Worm (Caenorhabditis elegans) whole organism, early embryonic: Measurements from ENCODE around the gene mul-1.

Source experiments
- B0310.2 ChIP-seq: sonication (generic microtip); optimal IDR thresholded peaks from 2 replicates; lab custom pipeline; 2016; ENCODE audit warnings: mild to moderate bottlenecking, missing genetic modification characterization, missing compliant biosample characterization
- F13C5.2 ChIP-seq: sonication (generic microtip); optimal IDR thresholded peaks from 2 replicates; lab custom pipeline; 2017; ENCODE audit warnings: mild to moderate bottlenecking, missing genetic modification characterization, inconsistent platforms, missing compliant biosample characterization
- aly-1 ChIP-seq: sonication (generic microtip); optimal IDR thresholded peaks from 2 replicates; lab custom pipeline; 2016; ENCODE audit warnings: missing genetic modification characterization, missing compliant biosample characterization
- ama-1 ChIP-seq: fragments of 150-350 bp; optimal IDR thresholded peaks from 2 replicates; lab custom pipeline; 2014
- ceh-13 ChIP-seq: fragments of 200-800 bp; sonication (Bioruptor generic); optimal IDR thresholded peaks from 2 replicates; lab custom pipeline; 2018; ENCODE audit warnings: mild to moderate bottlenecking, missing genetic modification characterization, missing compliant biosample characterization
- ceh-36 ChIP-seq: sonication (generic microtip); optimal IDR thresholded peaks from 2 replicates; lab custom pipeline; 2016; ENCODE audit warnings: missing genetic modification characterization, inconsistent platforms, missing compliant biosample characterization
- ets-7 ChIP-seq: sonication (generic microtip); optimal IDR thresholded peaks from 2 replicates; lab custom pipeline; 2016; ENCODE audit warnings: missing genotype, missing genetic modification characterization, missing compliant biosample characterization
- flt-1 ChIP-seq: fragments of 200-800 bp; sonication (Bioruptor generic); IDR thresholded peaks from 2 replicates; pipeline ENCODE4 v1.3.6; 2022; ENCODE audit warnings: missing genetic modification characterization, missing compliant biosample characterization
- hmbx-1 ChIP-seq: sonication (generic microtip); optimal IDR thresholded peaks from 2 replicates; lab custom pipeline; 2016; ENCODE audit warnings: mild to moderate bottlenecking, missing genetic modification characterization, missing compliant biosample characterization
- hmg-4 ChIP-seq: fragments of 200-800 bp; sonication (Bioruptor generic); optimal IDR thresholded peaks from 2 replicates; lab custom pipeline; 2018; ENCODE audit warnings: mild to moderate bottlenecking, missing genetic modification characterization, missing compliant biosample characterization
- hnd-1 ChIP-seq: sonication (generic microtip); optimal IDR thresholded peaks from 2 replicates; lab custom pipeline; 2016; ENCODE audit warnings: missing genetic modification characterization, missing compliant biosample characterization
- pes-1 ChIP-seq: fragments of 200-800 bp; sonication (Bioruptor generic); IDR thresholded peaks from 2 replicates; pipeline ENCODE4 v1.3.6; 2022; ENCODE audit warnings: missing genetic modification reagents, missing genetic modification characterization, missing compliant biosample characterization
- scrt-1 ChIP-seq: fragments of 200-800 bp; sonication (Bioruptor generic); IDR thresholded peaks from 2 replicates; pipeline ENCODE4 v1.3.6; 2022; ENCODE audit warnings: missing genetic modification characterization, missing compliant biosample characterization
- sea-1 ChIP-seq: fragments of 200-800 bp; sonication (Bioruptor generic); conservative IDR thresholded peaks from 2 replicates; pipeline ENCODE4 v1.3.6; 2022; ENCODE audit warnings: missing genetic modification characterization, missing compliant biosample characterization
- tbx-11 ChIP-seq: fragments of 200-800 bp; sonication (Bioruptor generic); IDR thresholded peaks from 2 replicates; pipeline ENCODE4 v1.3.6; 2022; ENCODE audit warnings: missing genetic modification characterization, missing compliant biosample characterization
- tbx-37 ChIP-seq: fragments of 200-800 bp; sonication (Bioruptor generic); conservative IDR thresholded peaks from 2 replicates; pipeline ENCODE4 v1.3.6; 2022; ENCODE audit warnings: missing genetic modification reagents, missing genetic modification characterization, missing compliant biosample characterization
- tra-4 ChIP-seq: sonication (generic microtip); optimal IDR thresholded peaks from 2 replicates; lab custom pipeline; 2017; ENCODE audit warnings: missing genetic modification characterization, missing compliant biosample characterization

The mul-1 gene

DNA sequence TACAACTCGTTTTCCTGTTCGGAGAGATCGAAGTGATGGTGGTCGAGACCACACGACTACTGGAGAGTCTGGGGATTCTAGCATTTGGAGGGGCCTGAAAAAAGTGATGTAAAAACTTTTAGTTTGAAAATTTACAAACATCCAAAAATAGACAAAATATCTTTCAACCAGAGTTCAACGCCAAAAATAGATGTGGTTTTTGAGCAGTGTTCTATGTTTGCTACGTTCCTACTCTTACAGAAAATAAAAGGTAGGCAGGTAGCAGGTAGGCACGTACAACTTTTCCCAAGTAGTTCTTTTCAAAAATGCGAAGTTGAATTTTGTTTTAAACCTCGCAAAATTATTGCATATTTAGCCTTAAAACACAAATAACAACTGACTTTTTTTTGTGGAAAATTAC, 10.6 kb downstream of the mul-1 start, which contains the start of gene F49F1.14:
Gene F49F1.14, minus strand, starts transcription at position 101 of the 400 bp plus-strand sequence.
- no peak for TF ChIP-seq flt-1
- no peak for TF ChIP-seq ets-7 (tag; lab: Kevin White, UChicago)
- no peak for TF ChIP-seq pes-1
- TF ChIP-seq aly-1, result no peak
- TF ChIP-seq hmbx-1 (tag; lab: Kevin White, UChicago), result no peak
- no peak for TF ChIP-seq scrt-1
- no peak for TF ChIP-seq sea-1 (GFP tag; lab: Robert Waterston, UW)
- no peak for TF ChIP-seq tbx-11 (GFP tag; lab: Robert Waterston, UW)
- no peak for TF ChIP-seq F13C5.2 (tag; lab: Kevin White, UChicago)
- TF ChIP-seq hnd-1 (tag; lab: Kevin White, UChicago), result no peak
- no peak for TF ChIP-seq tbx-37
- TF ChIP-seq hmg-4, result no peak
- TF ChIP-seq B0310.2 (tag; lab: Kevin White, UChicago), result no peak
- TF ChIP-seq ama-1 (lab: Kevin White, UChicago), result no peak
- no peak for TF ChIP-seq tra-4 (tag; lab: Kevin White, UChicago)
- no peak for TF ChIP-seq ceh-36 (tag; lab: Kevin White, UChicago)
- TF ChIP-seq ceh-13 (GFP tag; lab: Kevin White, UChicago), result no peak

DNA sequence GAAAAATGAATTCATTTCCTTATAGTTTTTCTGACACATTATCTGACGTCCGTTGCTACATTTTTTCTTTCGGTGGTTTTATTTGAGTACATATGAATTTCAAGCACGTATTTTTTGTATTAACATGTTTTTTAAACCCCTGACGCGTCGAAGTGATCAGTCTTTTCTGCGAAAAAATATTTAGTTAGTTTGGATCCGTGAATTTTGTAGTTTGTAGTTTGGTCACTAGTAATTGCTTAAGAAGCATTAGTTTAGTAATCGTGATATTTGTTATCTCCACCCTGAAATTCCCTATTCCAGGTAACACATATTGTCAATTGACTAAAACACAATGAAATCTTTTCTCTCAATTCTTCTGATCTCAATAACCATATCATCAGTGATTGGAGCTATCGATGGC, 14.2 kb downstream of the mul-1 start, which contains the start of gene C35B1.7:
Gene C35B1.7, plus strand, starts transcription at position 301 of the 400 bp plus-strand sequence.
- TF ChIP-seq flt-1, result no peak
- no peak for TF ChIP-seq hnd-1 (tag; lab: Kevin White, UChicago)
- no peak for TF ChIP-seq F13C5.2 (tag; lab: Kevin White, UChicago)
- TF ChIP-seq ceh-36 (tag; lab: Kevin White, UChicago), result no peak
- no peak for TF ChIP-seq hmg-4
- no peak for TF ChIP-seq hmbx-1 (tag; lab: Kevin White, UChicago)

DNA sequence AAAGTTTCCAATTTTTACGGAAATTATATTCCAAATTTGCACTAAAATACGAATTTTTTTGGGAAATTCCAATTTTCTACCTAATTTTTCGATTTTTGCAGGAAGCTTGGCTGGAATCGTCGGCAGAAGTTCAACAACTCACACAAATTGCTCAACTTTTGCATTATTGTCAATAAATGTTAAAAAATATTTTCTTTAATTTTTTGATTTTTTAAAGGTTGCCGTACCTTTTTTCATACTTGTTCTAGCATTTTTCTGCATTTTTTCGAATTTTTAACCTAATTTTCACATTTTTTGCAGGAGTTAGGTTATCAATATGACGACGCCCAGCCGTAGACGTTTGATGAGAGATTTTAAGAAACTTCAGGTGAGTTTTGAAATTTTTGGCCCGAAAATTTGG, 20.2 kb downstream of the mul-1 start, which contains the start of gene ubc-1:
Gene ubc-1, plus strand, starts transcription at position 301 of the 400 bp plus-strand sequence.
- TF ChIP-seq hmg-4, result no peak
- no peak for TF ChIP-seq flt-1
- no peak for TF ChIP-seq ceh-36 (tag; lab: Kevin White, UChicago)
- TF ChIP-seq F13C5.2 (tag; lab: Kevin White, UChicago), result no peak
- TF ChIP-seq hmbx-1 (tag; lab: Kevin White, UChicago), result no peak
- TF ChIP-seq sea-1 (GFP tag; lab: Robert Waterston, UW), result no peak
- no peak for TF ChIP-seq tra-4 (tag; lab: Kevin White, UChicago)
- no peak for TF ChIP-seq scrt-1
- no peak for TF ChIP-seq tbx-37
- no peak for TF ChIP-seq pes-1

DNA sequence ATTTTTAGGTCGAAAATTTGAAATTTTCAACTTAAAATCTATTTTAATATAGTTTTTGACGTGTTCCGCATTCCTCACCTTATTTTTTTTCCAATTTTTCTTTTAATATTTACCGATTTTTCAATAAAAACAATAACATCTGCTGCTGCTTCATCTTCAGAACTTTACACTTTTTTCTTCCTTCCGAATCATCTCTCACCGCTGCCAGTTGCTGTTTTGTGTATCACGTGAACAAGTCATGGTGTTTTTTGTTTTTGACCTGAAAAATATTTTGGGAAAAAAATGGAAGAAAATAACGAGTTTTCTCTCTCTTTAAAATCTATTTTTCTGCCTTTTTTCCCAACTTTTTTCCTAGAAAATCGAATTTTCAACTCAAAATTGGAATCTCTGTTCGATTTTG, 23.2 kb downstream of the mul-1 start:
- TF ChIP-seq ceh-13 (GFP tag; lab: Kevin White, UChicago) (no peak), pes-1 (no peak), tbx-37 (no peak), ama-1 (lab: Kevin White, UChicago) (no peak), hmbx-1 (tag; lab: Kevin White, UChicago) (no peak), scrt-1 (no peak), tra-4 (tag; lab: Kevin White, UChicago) (no peak), hnd-1 (tag; lab: Kevin White, UChicago) (no peak), sea-1 (GFP tag; lab: Robert Waterston, UW) (no peak), tbx-11 (GFP tag; lab: Robert Waterston, UW) (no peak), hmg-4 (no peak), flt-1 (no peak), aly-1 (no peak), ets-7 (tag; lab: Kevin White, UChicago) (no peak), B0310.2 (tag; lab: Kevin White, UChicago) (no peak), ceh-36 (tag; lab: Kevin White, UChicago) (no peak), F13C5.2 (tag; lab: Kevin White, UChicago) (no peak)

DNA sequence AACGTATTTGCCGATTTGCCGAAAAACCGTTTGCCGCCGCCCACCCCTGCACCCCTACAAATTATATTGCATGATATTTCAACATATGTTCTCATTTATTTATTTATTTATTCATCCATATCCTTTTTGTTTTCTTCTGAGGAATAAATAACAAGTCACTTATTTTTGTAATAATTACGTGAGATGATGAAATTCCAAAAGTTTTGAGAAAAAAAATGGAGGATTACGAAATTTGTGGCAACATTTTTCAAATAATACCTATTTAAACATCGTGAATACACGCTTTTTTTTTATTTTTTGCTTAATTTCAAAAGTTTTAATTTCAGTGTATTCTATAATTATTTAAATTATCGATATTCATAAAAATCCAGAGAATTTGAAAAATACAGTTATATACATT, 26.0 kb downstream of the mul-1 start:
- TF ChIP-seq pes-1 (no peak), ceh-13 (GFP tag; lab: Kevin White, UChicago) (no peak), ama-1 (lab: Kevin White, UChicago) (no peak), hnd-1 (tag; lab: Kevin White, UChicago) (no peak), hmbx-1 (tag; lab: Kevin White, UChicago) (no peak), hmg-4 (no peak), scrt-1 (no peak), F13C5.2 (tag; lab: Kevin White, UChicago) (no peak), tbx-11 (GFP tag; lab: Robert Waterston, UW) (no peak), ceh-36 (tag; lab: Kevin White, UChicago) (no peak), aly-1 (no peak), ets-7 (tag; lab: Kevin White, UChicago) (no peak), sea-1 (GFP tag; lab: Robert Waterston, UW) (no peak), B0310.2 (tag; lab: Kevin White, UChicago) (no peak), flt-1 (no peak), tbx-37 (no peak), tra-4 (tag; lab: Kevin White, UChicago) (no peak)

DNA sequence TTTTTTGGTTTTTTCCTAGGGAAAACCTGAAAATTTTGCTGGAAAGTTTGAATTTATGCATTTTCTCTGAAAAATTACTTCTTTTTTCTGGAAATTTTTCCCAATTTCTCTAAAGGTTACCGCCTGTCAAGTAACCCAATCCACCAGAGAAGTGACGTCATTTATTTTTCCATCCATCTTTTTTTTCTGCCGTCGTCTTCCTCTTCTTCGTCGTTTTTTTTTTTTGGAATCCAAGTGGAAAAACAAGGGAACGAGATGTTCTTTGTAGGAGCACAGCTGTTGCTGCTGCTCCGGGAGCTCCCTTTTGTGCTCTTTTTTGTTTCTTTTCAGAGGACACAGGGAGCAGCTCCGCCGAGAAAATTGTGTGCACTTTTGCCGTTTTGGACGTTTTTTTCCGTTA, 28.6 kb downstream of the mul-1 start:
- no peak for TF ChIP-seq hnd-1 (tag; lab: Kevin White, UChicago)
- TF ChIP-seq scrt-1, result no peak
- TF ChIP-seq tbx-37, result no peak
- TF ChIP-seq tra-4 (tag; lab: Kevin White, UChicago), result no peak
- no peak for TF ChIP-seq hmbx-1 (tag; lab: Kevin White, UChicago)
- no peak for TF ChIP-seq flt-1
- TF ChIP-seq hmg-4, result no peak
- TF ChIP-seq tbx-11 (GFP tag; lab: Robert Waterston, UW), result no peak
- no peak for TF ChIP-seq ama-1 (lab: Kevin White, UChicago)
- no peak for TF ChIP-seq aly-1
- no peak for TF ChIP-seq ceh-36 (tag; lab: Kevin White, UChicago)
- TF ChIP-seq B0310.2 (tag; lab: Kevin White, UChicago), result no peak
- no peak for TF ChIP-seq sea-1 (GFP tag; lab: Robert Waterston, UW)
- no peak for TF ChIP-seq pes-1

DNA sequence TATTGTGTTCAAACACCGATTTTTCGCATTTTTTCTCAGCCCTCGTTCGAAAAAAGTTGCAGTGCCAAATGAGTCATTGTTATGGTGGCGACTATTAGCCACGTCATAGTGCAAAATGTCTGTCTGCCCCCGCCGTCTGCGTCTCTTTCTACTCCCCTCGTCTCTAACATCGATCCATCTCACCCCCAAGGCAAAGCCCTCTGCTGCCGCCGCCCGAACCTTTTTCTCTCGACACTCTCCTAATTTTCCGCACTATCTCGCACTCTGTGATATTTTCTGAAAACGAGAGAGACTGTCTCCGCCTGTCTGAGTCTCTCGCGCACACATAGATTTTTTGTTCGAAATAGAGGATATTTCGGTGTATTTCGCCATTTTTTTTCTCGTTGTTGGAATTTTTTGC, 29.9 kb downstream of the mul-1 start:
- TF ChIP-seq F13C5.2 (tag; lab: Kevin White, UChicago) (no peak), hnd-1 (tag; lab: Kevin White, UChicago) (no peak), B0310.2 (tag; lab: Kevin White, UChicago) (no peak), sea-1 (GFP tag; lab: Robert Waterston, UW) (no peak), flt-1 (no peak), tra-4 (tag; lab: Kevin White, UChicago) (no peak), ama-1 (lab: Kevin White, UChicago) (no peak), hmg-4 (no peak), hmbx-1 (tag; lab: Kevin White, UChicago) (no peak), tbx-11 (GFP tag; lab: Robert Waterston, UW) (no peak), ets-7 (tag; lab: Kevin White, UChicago) (no peak), tbx-37 (no peak), scrt-1 (no peak), ceh-36 (tag; lab: Kevin White, UChicago) (no peak), aly-1 (no peak), pes-1 (no peak), ceh-13 (GFP tag; lab: Kevin White, UChicago) (no peak)
